Worm (Caenorhabditis elegans): Measurements from ENCODE around the gene sri-21.

ce11 chrV:3546517-3546916 lies 3.1 kb upstream of the sri-21 start, which contains the start of gene srbc-68:
- TF ChIP-seq unc-62 (GFP tag; optimal IDR thresholded peaks at IDR 0.05) (no peak), snpc-4 (tag; optimal IDR thresholded peaks at IDR 0.05) (no peak)
